Fruit fly (Drosophila melanogaster): Measurements from ENCODE around the gene Hf.

- no peak for TF ChIP-seq CG13204 (GFP tag; optimal IDR thresholded peaks at IDR 0.05)
- no peak for TF ChIP-seq CG4496 (GFP tag; IDR thresholded peaks at IDR 0.05)
- TF ChIP-seq CG12605 (GFP tag; IDR thresholded peaks at IDR 0.05): no peak
- no peak for TF ChIP-seq rn (GFP tag; IDR thresholded peaks at IDR 0.05)
- TF ChIP-seq CG8159 (tag; optimal IDR thresholded peaks at IDR 0.05): no peak
- TF ChIP-seq Pif1A (GFP tag; optimal IDR thresholded peaks at IDR 0.05): no peak
- no peak for TF ChIP-seq Pif1B (GFP tag; optimal IDR thresholded peaks at IDR 0.05)
- no peak for TF ChIP-seq CG9948 (tag; optimal IDR thresholded peaks at IDR 0.05)
- TF ChIP-seq Ets98B (GFP tag; IDR thresholded peaks at IDR 0.05): no peak
- TF ChIP-seq gl (tag; optimal IDR thresholded peaks at IDR 0.05): no peak
- no peak for TF ChIP-seq D1 (tag; optimal IDR thresholded peaks at IDR 0.05)
- TF ChIP-seq CG34367 (tag; optimal IDR thresholded peaks at IDR 0.05): no peak
Measured at dm6 chr2L:20005064-20005463, 37.6 kb upstream of the Hf start.
